Fruit fly (Drosophila melanogaster) whole organism: ENCODE results near the gene Trs33.

Experiments
- CG8478 ChIP-seq: fragments of >200 bp; optimal IDR thresholded peaks from 2 replicates; lab custom pipeline; 2018; ENCODE audit warnings: inconsistent platforms
- Dll ChIP-seq: fragments of >200 bp; optimal IDR thresholded peaks from 2 replicates; lab custom pipeline; 2017
- EcR ChIP-seq, 2 experiments: fragments of >200 bp; optimal IDR thresholded peaks; 2 replicates each; lab custom pipeline; 2017; ENCODE audit warnings: missing biosample characterization in 2 of 2, missing genetic modification characterization in 2 of 2, missing genetic modification reagents in 2 of 2
- pan ChIP-seq: fragments of >200 bp; optimal IDR thresholded peaks from 2 replicates; lab custom pipeline; 2017
- psq ChIP-seq: fragments of >200 bp; optimal IDR thresholded peaks from 2 replicates; lab custom pipeline; 2017
- usp ChIP-seq: fragments of >200 bp; optimal IDR thresholded peaks from 2 replicates; lab custom pipeline; 2017; ENCODE audit warnings: missing biosample characterization, missing genetic modification characterization, mixed read lengths

Trs33 gene

DNA sequence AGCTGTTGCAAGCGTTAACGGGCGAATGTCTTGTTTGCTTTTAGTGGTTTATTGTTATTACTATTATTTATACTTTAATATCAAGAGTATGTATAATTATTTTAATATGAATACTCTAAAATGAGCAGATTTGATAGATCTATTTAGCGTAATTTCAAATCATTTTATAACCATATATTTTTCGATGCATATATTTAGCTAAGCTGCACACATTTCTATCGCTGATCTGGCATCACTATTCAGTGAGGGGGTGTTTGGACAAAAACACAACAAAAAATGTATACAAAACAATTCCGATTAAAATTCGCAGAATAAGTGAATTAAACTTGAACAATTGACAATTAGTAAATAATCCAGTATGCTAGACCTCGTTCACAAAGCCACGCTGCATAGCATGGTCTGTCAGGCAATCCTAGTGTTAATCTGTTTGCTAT lies at the start of gene Trs33, which contains the start of gene Tmtc4:
Gene Trs33, minus strand, starts transcription at position 3 of the 434 bp plus-strand sequence.
Gene Tmtc4, plus strand, starts transcription at position 233 of the 434 bp plus-strand sequence.
- no peak for TF ChIP-seq Dll (lab: Kevin White, UChicago)
- no peak for TF ChIP-seq usp (GFP tag; lab: Kevin White, UChicago)

DNA sequence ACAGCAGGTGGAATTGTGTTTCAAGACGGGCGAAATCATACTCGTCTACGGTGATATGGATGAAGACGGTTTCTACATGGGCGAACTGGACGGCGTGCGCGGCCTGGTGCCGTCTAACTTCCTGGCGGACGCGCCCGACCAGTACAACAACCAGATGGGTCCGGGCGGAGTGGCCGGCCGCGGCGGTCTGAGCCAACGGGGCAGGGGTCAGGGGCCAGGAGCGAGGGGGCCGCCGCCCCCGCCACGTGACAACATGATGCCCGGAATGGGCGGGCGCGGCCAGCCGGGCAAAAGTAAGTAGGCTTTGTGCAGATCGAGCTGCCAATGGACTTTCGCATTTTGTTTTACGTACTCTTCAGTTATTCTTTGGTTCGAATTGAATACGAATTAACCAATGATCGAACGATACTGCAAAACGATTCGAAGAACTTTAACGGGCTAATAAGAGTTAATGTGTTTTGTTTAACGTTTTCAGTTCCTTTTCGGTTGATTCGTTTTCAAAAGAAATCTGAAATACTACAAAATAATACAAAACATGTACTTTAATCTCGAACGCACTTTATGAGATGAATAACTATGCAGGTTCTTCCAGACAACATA lies 42.5 kb upstream of the Trs33 start:
- TF ChIP-seq pan (lab: Kevin White, UChicago), result no peak
- no peak for TF ChIP-seq Dll (lab: Kevin White, UChicago)
- TF ChIP-seq EcR (GFP tag; optimal IDR thresholded peaks at IDR 0.05; lab: Kevin White, UChicago), result no peak
- no peak for TF ChIP-seq psq (lab: Kevin White, UChicago)
- TF ChIP-seq usp (GFP tag; lab: Kevin White, UChicago), result no peak
- no peak for TF ChIP-seq CG8478 (lab: Kevin White, UChicago)

DNA sequence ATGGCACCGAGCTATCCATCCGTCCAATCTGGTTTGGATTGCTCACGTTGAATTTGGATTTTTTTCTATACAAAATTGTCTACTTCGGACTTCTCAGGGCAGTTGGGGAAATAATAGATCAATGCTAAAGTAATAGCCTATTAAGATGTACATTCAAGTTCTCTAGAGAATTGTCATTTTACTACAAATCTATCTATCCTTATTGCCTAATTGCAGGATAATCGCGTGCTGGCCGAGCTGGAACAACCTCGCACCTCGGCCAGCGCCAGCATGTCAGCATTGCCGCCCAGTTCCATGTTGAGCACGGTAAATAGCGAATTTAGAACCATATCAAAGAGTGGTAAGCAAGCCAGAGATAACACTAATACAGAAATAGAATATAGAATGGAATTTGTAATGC lies 32.1 kb upstream of the Trs33 start, which contains the start of gene h-cup:
Gene h-cup, minus strand, starts transcription at position 101 of the 400 bp plus-strand sequence.
- TF ChIP-seq Dll (lab: Kevin White, UChicago) (no peak), EcR (GFP tag; optimal IDR thresholded peaks at IDR 0.05; lab: Kevin White, UChicago) (no peak), pan (lab: Kevin White, UChicago) (no peak), usp (GFP tag; lab: Kevin White, UChicago) (no peak), psq (lab: Kevin White, UChicago) (no peak), CG8478 (lab: Kevin White, UChicago) (no peak)

DNA sequence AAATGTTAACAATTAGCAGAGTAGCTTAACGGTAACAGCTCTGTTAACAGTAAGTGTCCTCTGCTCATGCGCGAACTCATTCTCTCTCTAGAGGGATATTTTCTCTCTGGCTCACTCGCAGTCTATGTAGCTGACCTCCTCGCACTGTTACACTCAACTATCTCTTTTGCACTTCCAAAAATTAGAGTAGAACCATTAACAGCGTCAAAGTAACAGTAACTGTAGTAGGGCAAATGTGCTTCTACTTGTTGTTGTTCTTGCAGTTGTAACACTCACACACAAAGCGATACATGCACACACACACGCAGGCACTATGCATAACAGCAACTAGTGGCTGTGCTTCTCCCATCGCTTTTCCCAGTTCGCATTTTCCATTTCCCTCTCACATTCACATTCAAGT lies 28.3 kb upstream of the Trs33 start:
- TF ChIP-seq psq (lab: Kevin White, UChicago) (no peak), CG8478 (lab: Kevin White, UChicago) (no peak), pan (lab: Kevin White, UChicago) (no peak), usp (GFP tag; lab: Kevin White, UChicago) (no peak), Dll (lab: Kevin White, UChicago) (no peak), EcR (GFP tag; optimal IDR thresholded peaks at IDR 0.05; lab: Kevin White, UChicago) (no peak)

DNA sequence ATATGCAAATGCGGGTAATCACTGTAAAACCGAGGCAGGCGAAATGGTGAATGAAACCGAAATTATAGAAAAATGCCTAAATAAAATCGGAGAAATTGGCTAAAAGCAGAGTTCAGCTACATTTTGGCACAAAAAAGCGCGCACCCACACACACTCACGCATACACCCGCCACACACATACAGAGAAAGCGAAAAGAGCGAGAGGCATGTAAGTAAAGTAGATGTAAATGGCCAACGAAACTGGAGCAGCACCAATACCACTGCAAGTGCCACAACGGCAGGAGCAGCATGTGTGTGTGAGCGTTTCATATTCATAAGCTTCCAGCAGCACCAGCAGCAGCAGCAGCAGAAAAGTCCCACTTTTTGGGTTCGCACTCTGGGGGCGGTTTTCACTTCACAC lies 24.7 kb upstream of the Trs33 start:
- no peak for TF ChIP-seq Dll (lab: Kevin White, UChicago)
- no peak for TF ChIP-seq psq (lab: Kevin White, UChicago)
- TF ChIP-seq pan (lab: Kevin White, UChicago), result no peak

DNA sequence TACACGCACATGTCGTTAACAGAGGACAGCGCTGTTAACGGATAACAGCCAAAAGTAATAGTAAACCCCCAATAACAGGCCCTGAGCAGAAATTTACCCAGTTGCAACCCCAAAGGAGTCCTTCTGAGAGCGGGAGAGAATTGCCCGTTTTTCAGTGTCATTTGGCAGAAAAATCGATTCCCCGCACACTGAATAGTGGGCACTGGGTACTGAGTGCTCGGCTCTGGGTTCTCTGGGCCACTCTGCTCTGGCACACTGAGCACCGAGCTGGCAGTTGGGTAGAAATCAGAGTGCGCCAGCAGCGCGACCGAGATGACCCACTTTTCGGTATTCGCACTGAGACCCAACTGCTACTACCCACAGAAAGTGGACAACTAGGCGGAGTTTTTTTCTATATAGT lies 23.6 kb upstream of the Trs33 start, which contains the start of gene Rbp:
Gene Rbp, plus strand, starts transcription at position 239 of the 400 bp plus-strand sequence.
- TF ChIP-seq pan (lab: Kevin White, UChicago) (no peak), CG8478 (lab: Kevin White, UChicago) (no peak), usp (GFP tag; lab: Kevin White, UChicago) (no peak), Dll (lab: Kevin White, UChicago) (no peak), psq (lab: Kevin White, UChicago) (no peak), EcR (GFP tag; optimal IDR thresholded peaks at IDR 0.05; lab: Kevin White, UChicago) (no peak)

DNA sequence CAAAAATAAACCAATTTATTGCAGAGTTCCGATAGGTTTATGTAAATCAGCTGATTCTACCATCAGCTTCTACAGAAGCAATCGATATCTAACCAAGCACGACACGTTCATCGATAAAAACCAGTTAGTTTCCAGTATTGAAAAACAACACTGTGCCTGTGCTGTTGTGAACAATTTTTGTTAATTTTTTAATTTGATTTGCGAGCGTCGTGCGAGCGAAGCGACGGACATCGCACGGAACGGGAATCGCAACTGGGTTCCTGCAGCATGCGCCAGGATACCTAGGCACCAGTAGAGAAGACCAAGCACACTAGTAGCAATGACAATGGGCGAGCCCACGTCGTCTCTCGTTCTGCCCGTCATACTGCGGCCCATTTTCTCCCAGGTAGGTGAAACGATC lies 21.0 kb upstream of the Trs33 start, which contains the start of the genes Ccm3 and CG6136:
Gene Ccm3, plus strand, starts transcription at position 125 of the 400 bp plus-strand sequence.
Gene CG6136, minus strand, starts transcription at position 380 of the 400 bp plus-strand sequence.
- TF ChIP-seq EcR (GFP tag; optimal IDR thresholded peaks at IDR 0.05; lab: Kevin White, UChicago), result no peak
- TF ChIP-seq Dll (lab: Kevin White, UChicago), result no peak
- no peak for TF ChIP-seq usp (GFP tag; lab: Kevin White, UChicago)
- no peak for TF ChIP-seq pan (lab: Kevin White, UChicago)
- no peak for TF ChIP-seq CG8478 (lab: Kevin White, UChicago)
- TF ChIP-seq psq (lab: Kevin White, UChicago), result no peak

DNA sequence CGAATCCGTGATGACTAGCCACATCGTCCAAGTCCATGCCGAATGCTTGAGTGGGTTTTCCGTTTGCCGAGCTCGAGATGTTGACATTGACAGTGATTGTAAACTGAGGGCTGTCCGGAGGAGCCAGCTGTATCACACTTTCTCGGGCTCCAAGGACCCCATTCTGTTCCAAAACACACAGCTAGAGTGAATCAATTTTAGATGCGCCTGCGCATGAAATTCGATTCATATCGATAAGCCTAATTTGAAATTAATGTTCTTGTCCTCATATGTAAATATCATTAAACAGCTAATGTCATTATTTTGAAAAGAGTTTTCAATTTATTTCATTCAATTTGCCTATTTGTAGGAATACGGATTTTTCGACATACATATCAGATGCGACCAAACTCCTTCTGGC lies 18.9 kb upstream of the Trs33 start, which contains the start of gene CG14868:
Gene CG14868, minus strand, starts transcription at position 204 of the 400 bp plus-strand sequence.
- TF ChIP-seq usp (GFP tag; lab: Kevin White, UChicago) (no peak), EcR (GFP tag; optimal IDR thresholded peaks at IDR 0.05; lab: Kevin White, UChicago) (no peak), CG8478 (lab: Kevin White, UChicago) (no peak), Dll (lab: Kevin White, UChicago) (no peak), pan (lab: Kevin White, UChicago) (no peak), psq (lab: Kevin White, UChicago) (no peak)

DNA sequence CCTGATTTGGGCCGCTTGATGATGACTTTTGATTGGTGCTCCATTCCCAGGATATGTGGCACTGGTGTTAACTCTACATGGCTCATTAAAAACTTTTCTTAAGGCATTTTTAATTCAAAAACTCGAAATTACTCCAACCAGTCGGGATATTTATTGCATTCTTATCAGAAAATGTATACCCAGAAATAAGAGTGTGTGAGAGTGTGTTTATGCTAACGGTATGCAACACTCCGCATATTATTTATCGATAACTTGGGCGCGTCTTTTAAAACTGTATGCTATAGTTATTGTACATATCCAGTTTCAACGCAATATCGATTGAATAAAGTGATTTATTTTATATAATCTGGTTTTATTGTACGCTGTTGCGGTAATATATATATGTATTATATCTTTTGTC lies 16.7 kb upstream of the Trs33 start, which contains the start of gene CG34404:
Gene CG34404, minus strand, starts transcription at position 189 of the 400 bp plus-strand sequence.
- no peak for TF ChIP-seq Dll (lab: Kevin White, UChicago)
- no peak for TF ChIP-seq psq (lab: Kevin White, UChicago)
- no peak for TF ChIP-seq usp (GFP tag; lab: Kevin White, UChicago)
- no peak for TF ChIP-seq CG8478 (lab: Kevin White, UChicago)
- no peak for TF ChIP-seq EcR (GFP tag; optimal IDR thresholded peaks at IDR 0.05; lab: Kevin White, UChicago)
- TF ChIP-seq pan (lab: Kevin White, UChicago), result no peak

DNA sequence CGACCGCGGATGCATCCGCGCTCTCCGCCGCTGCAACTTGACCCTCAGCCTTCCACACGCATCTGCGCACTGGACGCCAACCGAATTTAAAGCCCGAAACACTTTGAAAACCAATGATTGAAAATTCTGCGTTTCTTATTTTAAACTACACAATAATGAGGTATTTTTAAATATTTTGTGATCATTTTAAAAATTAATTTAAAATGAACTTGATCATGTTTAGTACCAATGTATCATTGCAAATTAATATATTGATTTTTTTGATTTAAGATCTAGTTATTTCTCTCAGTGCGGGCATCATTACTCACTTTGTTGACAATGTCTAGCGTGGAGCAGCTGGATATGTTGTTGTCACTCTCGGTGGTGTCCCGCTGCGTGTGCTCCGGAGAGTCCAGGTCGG lies 16.0 kb upstream of the Trs33 start:
- TF ChIP-seq EcR (GFP tag; optimal IDR thresholded peaks at IDR 0.05; lab: Kevin White, UChicago), result no peak
- TF ChIP-seq psq (lab: Kevin White, UChicago), result no peak
- TF ChIP-seq pan (lab: Kevin White, UChicago), result no peak
- no peak for TF ChIP-seq Dll (lab: Kevin White, UChicago)
- TF ChIP-seq usp (GFP tag; lab: Kevin White, UChicago), result no peak
- no peak for TF ChIP-seq CG8478 (lab: Kevin White, UChicago)

DNA sequence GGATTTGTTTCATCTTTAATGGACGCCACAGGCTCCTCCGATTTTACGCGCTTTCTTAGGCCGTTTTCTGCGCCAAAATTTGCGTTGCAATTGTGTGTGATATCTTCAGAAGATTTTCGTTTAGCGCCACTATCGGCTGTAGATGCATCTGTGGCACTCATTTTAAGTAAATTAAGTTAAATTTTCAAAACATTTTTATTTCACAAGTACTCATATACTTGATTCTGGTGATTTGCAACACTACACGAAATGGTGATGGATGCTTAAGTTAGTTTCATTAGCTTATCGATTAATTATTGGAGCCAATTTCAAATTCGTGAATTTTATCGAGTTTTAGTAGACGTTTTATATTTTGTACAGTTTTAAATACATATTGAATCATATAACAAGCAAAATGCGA lies 12.8 kb upstream of the Trs33 start, which contains the start of gene CG6171:
Gene CG6171, minus strand, starts transcription at position 250 of the 400 bp plus-strand sequence.
- TF ChIP-seq EcR (GFP tag; optimal IDR thresholded peaks at IDR 0.05; lab: Kevin White, UChicago), result no peak
